Fruit fly (Drosophila melanogaster) whole organism, adult: Measurements from ENCODE around the gene CG7300.

Experiments
- CG11617 ChIP-seq: fragments of 200-800 bp; sonication (Bioruptor generic); optimal IDR thresholded peaks from 2 replicates; lab custom pipeline; 2017; ENCODE audit warnings: mild to moderate bottlenecking, missing biosample characterization, missing genetic modification reagents, missing genetic modification characterization
- CG12768 ChIP-seq: fragments of 200-800 bp; sonication (Bioruptor generic); optimal IDR thresholded peaks from 2 replicates; lab custom pipeline; 2017; ENCODE audit warnings: missing biosample characterization, missing genetic modification characterization, mild to moderate bottlenecking, moderate library complexity, missing genetic modification reagents
- CG14711 ChIP-seq: fragments of 200-800 bp; sonication (Bioruptor generic); optimal IDR thresholded peaks from 2 replicates; lab custom pipeline; 2018; ENCODE audit warnings: missing biosample characterization, mild to moderate bottlenecking, missing genetic modification characterization, moderate library complexity
- CG1620 ChIP-seq: fragments of 200-800 bp; sonication (Bioruptor generic); optimal IDR thresholded peaks from 2 replicates; lab custom pipeline; 2016; ENCODE audit warnings: missing biosample characterization, missing genetic modification characterization
- CG33017 ChIP-seq: fragments of 200-800 bp; sonication (Bioruptor generic); optimal IDR thresholded peaks from 2 replicates; lab custom pipeline; 2018; ENCODE audit warnings: missing biosample characterization, mild to moderate bottlenecking, missing genetic modification characterization, moderate library complexity
- CG5204 ChIP-seq: fragments of 200-800 bp; sonication (Bioruptor generic); optimal IDR thresholded peaks from 2 replicates; lab custom pipeline; 2016; ENCODE audit warnings: missing biosample characterization, missing genetic modification characterization
- CG7045 ChIP-seq: fragments of 200-800 bp; sonication (Bioruptor generic); optimal IDR thresholded peaks from 2 replicates; lab custom pipeline; 2017; ENCODE audit warnings: missing biosample characterization, mild to moderate bottlenecking, missing genetic modification characterization
- CG7101 ChIP-seq: fragments of 200-800 bp; sonication (Bioruptor generic); optimal IDR thresholded peaks from 2 replicates; lab custom pipeline; 2018; ENCODE audit warnings: missing biosample characterization, mild to moderate bottlenecking, missing genetic modification characterization, moderate library complexity
- Clk ChIP-seq: fragments of 200-800 bp; sonication (Bioruptor generic); optimal IDR thresholded peaks from 2 replicates; lab custom pipeline; 2017; ENCODE audit warnings: missing biosample characterization, missing genetic modification characterization
- Crg-1 ChIP-seq: fragments of 200-800 bp; sonication (Bioruptor generic); optimal IDR thresholded peaks from 2 replicates; lab custom pipeline; 2016; ENCODE audit warnings: missing biosample characterization, missing genetic modification characterization
- Hr96 ChIP-seq: fragments of 200-800 bp; sonication (Bioruptor generic); optimal IDR thresholded peaks from 2 replicates; lab custom pipeline; 2016; ENCODE audit warnings: missing biosample characterization, missing genetic modification characterization
- Mnt ChIP-seq: fragments of 200-800 bp; sonication (Bioruptor generic); optimal IDR thresholded peaks from 2 replicates; lab custom pipeline; 2016; ENCODE audit warnings: missing biosample characterization, mild to moderate bottlenecking, missing genetic modification characterization
- bab1 ChIP-seq: fragments of 200-800 bp; sonication (Bioruptor generic); optimal IDR thresholded peaks from 3 replicates; lab custom pipeline; 2019; ENCODE audit warnings: missing biosample characterization, mild to moderate bottlenecking, missing genetic modification characterization, moderate library complexity
- cic ChIP-seq: fragments of 200-800 bp; sonication (Bioruptor generic); optimal IDR thresholded peaks from 2 replicates; lab custom pipeline; 2017; ENCODE audit warnings: missing biosample characterization, mild to moderate bottlenecking, missing genetic modification characterization, moderate library complexity
- cnc ChIP-seq, 2 experiments: fragments of >200 bp; optimal IDR thresholded peaks; 2 replicates each; lab custom pipeline; 2017
- kay ChIP-seq: fragments of 200-800 bp; sonication (Bioruptor generic); peaks from one replicate; lab custom pipeline; 2016; ENCODE audit warnings: missing biosample characterization, missing genetic modification characterization, borderline replicate concordance
- ovo ChIP-seq: fragments of 200-800 bp; sonication (Bioruptor generic); optimal IDR thresholded peaks from 2 replicates; lab custom pipeline; 2016; ENCODE audit warnings: missing biosample characterization, missing genetic modification characterization
- pad ChIP-seq: fragments of 200-800 bp; sonication (Bioruptor generic); optimal IDR thresholded peaks from 3 replicates; lab custom pipeline; 2017; ENCODE audit warnings: missing biosample characterization, missing genetic modification characterization, mild to moderate bottlenecking, moderate library complexity, missing genetic modification reagents
- tj ChIP-seq: fragments of 200-800 bp; sonication (Bioruptor generic); optimal IDR thresholded peaks from 3 replicates; lab custom pipeline; 2017; ENCODE audit warnings: missing biosample characterization, mild to moderate bottlenecking, missing genetic modification characterization, moderate library complexity
- toe ChIP-seq: fragments of 200-800 bp; sonication (Bioruptor generic); optimal IDR thresholded peaks from 2 replicates; lab custom pipeline; 2016; ENCODE audit warnings: missing biosample characterization, missing genetic modification characterization

The CG7300 gene

DNA sequence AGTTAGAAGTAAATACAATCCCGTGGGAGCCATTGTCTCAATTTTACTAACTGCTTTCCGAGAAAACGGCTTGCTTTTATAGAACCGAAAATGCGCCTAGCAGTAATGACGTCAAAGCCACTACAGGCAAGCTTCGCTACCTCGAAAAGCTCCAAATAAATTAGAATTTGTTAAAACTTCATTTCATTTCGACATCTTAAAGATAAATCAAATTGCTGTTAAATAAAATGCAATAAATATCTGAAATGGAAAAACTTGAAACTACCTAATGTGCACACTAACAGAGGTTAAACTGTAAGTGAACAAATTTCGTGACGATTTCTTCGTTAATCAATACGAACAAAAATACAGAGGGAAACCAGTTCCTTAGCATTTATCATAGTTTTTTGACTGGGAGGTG lies at the start of gene CG7300:
Gene CG7300 (minus strand): TSS at position 52 of the 400 bp plus-strand sequence.
- TF ChIP-seq ovo (no peak), CG1620 (GFP tag; lab: Kevin White, UChicago) (no peak), pad (GFP tag; lab: Kevin White, UChicago) (no peak), tj (GFP tag; lab: Kevin White, UChicago) (no peak), Mnt (GFP tag; lab: Kevin White, UChicago) (no peak), kay (no peak), CG11617 (GFP tag; lab: Kevin White, UChicago) (no peak), Hr96 (no peak), cic (no peak), Crg-1 (no peak), CG14711 (tag; lab: Kevin White, UChicago) (no peak), CG33017 (tag; lab: Kevin White, UChicago) (no peak), CG7101 (no peak), bab1 (no peak), cnc (optimal IDR thresholded peaks at IDR 0.05; lab: Kevin White, UChicago) (no peak), toe (GFP tag; lab: Kevin White, UChicago) (no peak)

DNA sequence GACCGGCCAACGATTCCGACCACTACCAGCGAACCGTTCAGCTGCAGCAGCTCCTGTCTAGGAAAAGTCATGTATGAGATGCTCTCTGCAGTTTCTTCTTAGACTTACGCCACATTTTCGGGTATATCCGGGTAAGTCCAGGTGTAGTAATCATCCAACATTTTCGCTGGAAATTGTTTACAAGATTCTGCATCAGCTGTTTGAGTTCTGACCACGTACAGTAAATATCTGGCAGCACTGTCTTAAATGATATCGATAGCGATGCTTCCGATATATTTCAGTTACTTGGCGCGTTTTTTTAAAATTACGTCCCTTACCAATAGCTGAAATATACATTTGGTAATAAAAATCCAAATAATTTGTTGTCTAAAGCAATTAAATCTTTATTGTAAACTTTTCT lies 45.9 kb upstream of the CG7300 start, which contains the start of gene CG6729:
Gene CG6729 (minus strand): TSS at position 222 of the 400 bp plus-strand sequence.
- TF ChIP-seq cic (no peak), bab1 (peak; percentile 36)

DNA sequence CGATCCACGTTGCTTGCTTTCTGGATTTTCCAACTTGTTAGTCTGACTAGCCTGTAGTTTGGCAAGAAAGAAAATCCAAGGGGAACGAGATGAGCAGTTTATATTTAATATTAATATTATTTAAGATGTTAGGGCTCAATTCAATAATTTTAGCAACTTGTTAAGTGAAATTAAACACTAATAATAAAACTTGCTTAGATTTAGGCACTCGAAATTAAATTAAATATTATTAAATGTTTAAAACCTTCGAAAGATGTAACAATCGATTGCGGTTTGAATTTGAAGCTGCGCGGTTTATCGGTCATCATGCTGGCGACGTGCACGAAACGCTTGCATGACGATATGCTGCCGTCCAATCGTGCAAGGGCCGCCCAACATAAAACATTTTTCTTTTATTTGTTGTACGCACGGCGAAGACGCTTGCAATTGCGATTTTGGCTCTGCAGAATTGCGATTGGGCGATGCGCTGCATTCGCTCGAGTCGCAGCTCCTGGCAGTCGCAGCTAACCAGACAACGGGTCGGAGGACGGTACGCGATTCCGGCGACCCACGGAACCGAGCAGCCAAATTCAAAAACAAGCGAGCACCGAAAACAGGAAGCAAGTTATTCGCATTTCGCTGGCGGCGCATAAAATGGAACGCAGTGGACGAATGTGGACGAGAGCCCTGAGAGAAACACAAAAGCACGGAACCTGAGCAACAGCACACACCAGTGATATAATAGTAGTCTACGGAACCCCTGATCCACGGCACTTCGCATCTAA lies 39.3 kb upstream of the CG7300 start, which contains the start of the genes Vha16-5 and CG12299:
Gene Vha16-5 (minus strand): TSS at position 51 of the 764 bp plus-strand sequence.
Gene CG12299 (plus strand): TSS at position 353 of the 764 bp plus-strand sequence.
- TF ChIP-seq CG7045 (GFP tag; lab: Kevin White, UChicago): peak; percentile 10
- peak; percentile 65 for TF ChIP-seq toe (GFP tag; lab: Kevin White, UChicago)
- no peak for TF ChIP-seq Clk
- no peak for TF ChIP-seq ovo
- TF ChIP-seq CG7101: peak; percentile 33
- peak; percentile 30 for TF ChIP-seq Crg-1
- TF ChIP-seq CG33017 (tag; lab: Kevin White, UChicago): no peak
- peak; percentile 58 for TF ChIP-seq Hr96
- peak; percentile 38 for TF ChIP-seq CG14711 (tag; lab: Kevin White, UChicago)
- TF ChIP-seq Mnt (GFP tag; lab: Kevin White, UChicago): peak; percentile 59
- peak; percentile 58 for TF ChIP-seq CG5204
- TF ChIP-seq cnc (optimal IDR thresholded peaks at IDR 0.05; lab: Kevin White, UChicago): no peak
- TF ChIP-seq CG11617 (GFP tag; lab: Kevin White, UChicago): peak; percentile 78
- peak; percentile 75 for TF ChIP-seq CG1620 (GFP tag; lab: Kevin White, UChicago)
- TF ChIP-seq kay: no peak
- peak; percentile 75 for TF ChIP-seq tj (GFP tag; lab: Kevin White, UChicago)
- peak; percentile 31 for TF ChIP-seq pad (GFP tag; lab: Kevin White, UChicago)
- peak; percentile 97 for TF ChIP-seq bab1
- TF ChIP-seq CG12768 (GFP tag; lab: Kevin White, UChicago): peak; percentile 0
- no peak for TF ChIP-seq cic

DNA sequence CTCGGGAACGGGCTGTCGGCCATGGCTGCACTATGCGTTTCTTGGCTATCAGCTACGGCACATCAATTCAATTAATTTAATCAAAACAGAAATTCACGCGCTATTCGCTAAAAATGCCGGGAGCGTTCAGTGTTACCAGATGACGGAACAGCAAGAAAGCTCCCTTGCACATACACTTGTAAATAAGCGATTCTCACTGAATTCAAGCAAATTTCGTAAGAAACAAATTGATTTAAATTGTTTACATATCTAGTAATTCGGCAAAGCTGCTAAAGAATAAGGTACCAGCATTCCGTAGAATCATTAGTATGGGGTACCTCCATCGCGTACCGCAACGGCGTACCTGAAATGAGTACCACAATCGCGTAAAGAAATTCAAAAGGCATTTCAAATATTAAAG lies 38.1 kb upstream of the CG7300 start, which contains the start of gene Nup107:
Gene Nup107 (minus strand): TSS at position 149 of the 400 bp plus-strand sequence.
- no peak for TF ChIP-seq ovo

DNA sequence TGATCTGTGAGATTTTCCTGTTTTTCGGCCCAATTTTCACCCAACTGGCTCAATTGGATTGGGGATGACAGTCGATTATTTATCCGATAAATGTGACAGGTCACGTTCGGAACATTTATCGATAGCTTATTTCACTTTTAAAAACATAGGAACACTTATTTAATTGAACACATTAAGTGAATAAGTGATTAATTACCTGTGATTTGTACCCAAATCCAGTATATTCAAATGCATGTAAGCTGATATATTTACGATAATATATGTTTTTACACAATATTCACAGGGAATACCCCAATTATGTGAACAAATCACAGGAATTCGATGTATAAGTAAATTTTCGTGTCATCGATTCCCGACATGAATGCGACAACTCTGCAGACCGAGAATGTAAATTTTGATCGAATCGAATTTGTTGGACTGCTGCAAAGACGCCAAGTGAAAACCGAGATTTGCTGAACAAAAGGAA lies 34.5 kb upstream of the CG7300 start, which contains the start of the genes EMC3 and Dpy-30L1:
Gene EMC3 (minus strand): TSS at position 81 of the 466 bp plus-strand sequence.
Gene Dpy-30L1 (plus strand): TSS at position 311 of the 466 bp plus-strand sequence.
- no peak for TF ChIP-seq ovo
- TF ChIP-seq CG5204: peak; percentile 58
- TF ChIP-seq CG1620 (GFP tag; lab: Kevin White, UChicago): peak; percentile 46
- no peak for TF ChIP-seq CG33017 (tag; lab: Kevin White, UChicago)
- TF ChIP-seq CG7101: peak; percentile 41
- no peak for TF ChIP-seq Clk
- peak; percentile 54 for TF ChIP-seq CG11617 (GFP tag; lab: Kevin White, UChicago)
- no peak for TF ChIP-seq cnc (optimal IDR thresholded peaks at IDR 0.05; lab: Kevin White, UChicago)
- peak; percentile 70 for TF ChIP-seq toe (GFP tag; lab: Kevin White, UChicago)
- TF ChIP-seq Hr96: peak; percentile 53
- TF ChIP-seq Crg-1: peak; percentile 43
- TF ChIP-seq tj (GFP tag; lab: Kevin White, UChicago): no peak
- TF ChIP-seq kay: no peak
- TF ChIP-seq Mnt (GFP tag; lab: Kevin White, UChicago): peak; percentile 22
- peak; percentile 20 for TF ChIP-seq CG12768 (GFP tag; lab: Kevin White, UChicago)
- TF ChIP-seq cic: no peak
- TF ChIP-seq CG7045 (GFP tag; lab: Kevin White, UChicago): peak; percentile 2
- peak; percentile 79 for TF ChIP-seq bab1
- TF ChIP-seq CG14711 (tag; lab: Kevin White, UChicago): peak; percentile 96
- TF ChIP-seq pad (GFP tag; lab: Kevin White, UChicago): peak; percentile 12

DNA sequence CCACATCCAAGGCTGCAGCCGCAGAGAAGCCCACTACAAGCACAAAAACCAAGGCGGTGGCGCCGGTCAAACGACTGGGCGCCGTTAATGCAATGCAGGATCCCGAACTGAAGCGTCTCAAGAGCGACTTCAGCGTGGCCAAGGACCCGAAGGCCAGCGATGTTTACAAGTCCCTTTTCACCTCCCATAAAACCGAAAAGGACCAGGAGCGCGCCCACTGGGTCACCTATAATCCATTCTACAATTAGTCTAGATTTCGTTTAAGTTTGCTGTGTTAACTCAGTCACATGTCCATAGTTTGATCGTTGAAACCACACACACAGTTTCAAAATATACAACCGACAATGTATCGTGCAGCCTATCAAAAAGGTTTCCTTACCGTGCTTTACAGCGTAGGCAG lies 32.1 kb upstream of the CG7300 start, which contains the start of gene CG17118:
Gene CG17118 (plus strand): TSS at position 301 of the 400 bp plus-strand sequence.
- TF ChIP-seq bab1 (no peak), CG1620 (GFP tag; lab: Kevin White, UChicago) (no peak), Crg-1 (no peak), pad (GFP tag; lab: Kevin White, UChicago) (no peak), CG7101 (no peak), cnc (optimal IDR thresholded peaks at IDR 0.05; lab: Kevin White, UChicago) (no peak), cic (no peak), ovo (no peak), CG5204 (no peak), toe (GFP tag; lab: Kevin White, UChicago) (no peak), tj (GFP tag; lab: Kevin White, UChicago) (no peak), CG14711 (tag; lab: Kevin White, UChicago) (no peak), CG33017 (tag; lab: Kevin White, UChicago) (no peak), CG11617 (GFP tag; lab: Kevin White, UChicago) (no peak), Mnt (GFP tag; lab: Kevin White, UChicago) (no peak), Clk (no peak), CG12768 (GFP tag; lab: Kevin White, UChicago) (no peak), CG7045 (GFP tag; lab: Kevin White, UChicago) (no peak), Hr96 (no peak)
